Fruit fly (Drosophila melanogaster) whole organism, embryonic: ENCODE data around the gene Bgb.
A peak's percentile ranks its signal among the peaks of the same experiment; 100 is the strongest.

Experiments used
- Asciz ChIP-seq: fragments of 200-800 bp; sonication (Bioruptor generic); optimal IDR thresholded peaks from 2 replicates; lab custom pipeline; 2017; ENCODE audit warnings: missing biosample characterization, mild to moderate bottlenecking, missing genetic modification characterization, missing genetic modification reagents
- CG10147 ChIP-seq: fragments of 200-800 bp; sonication (Bioruptor generic); optimal IDR thresholded peaks from 2 replicates; lab custom pipeline; 2019; ENCODE audit warnings: missing biosample characterization, mild to moderate bottlenecking, missing genetic modification characterization, moderate library complexity
- CG10267 ChIP-seq: fragments of 200-800 bp; sonication (Bioruptor generic); optimal IDR thresholded peaks from 2 replicates; lab custom pipeline; 2018; ENCODE audit warnings: missing biosample characterization, mild to moderate bottlenecking, missing genetic modification characterization, moderate library complexity
- CG10274 ChIP-seq: fragments of 200-800 bp; sonication (Bioruptor generic); optimal IDR thresholded peaks from 3 replicates; lab custom pipeline; 2017; ENCODE audit warnings: missing biosample characterization, mild to moderate bottlenecking, missing genetic modification characterization
- CG10366 ChIP-seq: fragments of 200-800 bp; sonication (Bioruptor generic); IDR thresholded peaks from 2 replicates; pipeline ENCODE4 v1.3.6; 2022; ENCODE audit warnings: missing biosample characterization, missing genetic modification characterization
- CG10959 ChIP-seq: fragments of 200-800 bp; sonication (Bioruptor generic); IDR thresholded peaks from 2 replicates; pipeline ENCODE4 v1.3.6; 2022; ENCODE audit warnings: missing biosample characterization, missing genetic modification characterization
- CG11247 ChIP-seq: fragments of 200-800 bp; sonication (Bioruptor generic); IDR thresholded peaks from 2 replicates; pipeline ENCODE4 v1.3.6; 2022; ENCODE audit warnings: missing biosample characterization, missing genetic modification characterization
- CG11723 ChIP-seq: fragments of 200-800 bp; sonication (Bioruptor generic); optimal IDR thresholded peaks from 2 replicates; lab custom pipeline; 2017; ENCODE audit warnings: missing biosample characterization, mild to moderate bottlenecking, missing genetic modification characterization
- CG14667 ChIP-seq: fragments of 200-800 bp; sonication (Bioruptor generic); IDR thresholded peaks from 2 replicates; pipeline ENCODE4 v1.3.6; 2022; ENCODE audit warnings: missing biosample characterization, missing genetic modification characterization
- CG15073 ChIP-seq: fragments of 200-800 bp; sonication (Bioruptor generic); optimal IDR thresholded peaks from 2 replicates; lab custom pipeline; 2016; ENCODE audit warnings: missing biosample characterization, missing genetic modification characterization
- CG32532 ChIP-seq: fragments of 200-800 bp; sonication (Bioruptor generic); IDR thresholded peaks from 2 replicates; pipeline ENCODE4 v1.3.6; 2022; ENCODE audit warnings: missing biosample characterization, missing genetic modification characterization
- CG32767 ChIP-seq: fragments of 200-800 bp; sonication (Bioruptor generic); IDR thresholded peaks from 2 replicates; pipeline ENCODE4 v1.3.6; 2022; ENCODE audit warnings: missing biosample characterization, missing genetic modification characterization
- CG33213 ChIP-seq: fragments of 200-800 bp; sonication (Bioruptor generic); optimal IDR thresholded peaks from 3 replicates; lab custom pipeline; 2016; ENCODE audit warnings: missing biosample characterization, missing genetic modification characterization
- CG3407 ChIP-seq: fragments of 200-800 bp; sonication (Bioruptor generic); optimal IDR thresholded peaks from 2 replicates; lab custom pipeline; 2018; ENCODE audit warnings: missing biosample characterization, mild to moderate bottlenecking, missing genetic modification characterization
- CG4360 ChIP-seq: fragments of 200-800 bp; sonication (Bioruptor generic); IDR thresholded peaks from 2 replicates; pipeline ENCODE4 v1.3.6; 2022; ENCODE audit warnings: missing biosample characterization, missing genetic modification characterization
- CG4404 ChIP-seq: fragments of 200-800 bp; sonication (Bioruptor generic); IDR thresholded peaks from 2 replicates; pipeline ENCODE4 v1.3.6; 2022; ENCODE audit warnings: missing biosample characterization, missing genetic modification characterization
- CG4854 ChIP-seq: fragments of 200-800 bp; sonication (Bioruptor generic); optimal IDR thresholded peaks from 2 replicates; lab custom pipeline; 2016; ENCODE audit warnings: missing biosample characterization, missing genetic modification characterization, inconsistent platforms
- CG6254 ChIP-seq: fragments of 200-800 bp; sonication (Bioruptor generic); optimal IDR thresholded peaks from 3 replicates; lab custom pipeline; 2017; ENCODE audit warnings: mild to moderate bottlenecking, missing biosample characterization, missing genetic modification reagents, missing genetic modification characterization
- CG7745 ChIP-seq: fragments of 200-800 bp; sonication (Bioruptor generic); optimal IDR thresholded peaks from 2 replicates; lab custom pipeline; 2018; ENCODE audit warnings: missing biosample characterization, mild to moderate bottlenecking, missing genetic modification characterization, moderate library complexity
- CG7963 ChIP-seq: fragments of 200-800 bp; sonication (Bioruptor generic); IDR thresholded peaks from 3 replicates; pipeline ENCODE4 v1.3.6; 2022; ENCODE audit warnings: missing biosample characterization, missing genetic modification characterization; ENCODE audit not compliant: partially characterized antibody
- CG9437 ChIP-seq: fragments of 200-800 bp; sonication (Bioruptor generic); optimal IDR thresholded peaks from 2 replicates; lab custom pipeline; 2018; ENCODE audit warnings: missing biosample characterization, mild to moderate bottlenecking, missing genetic modification characterization
- Camta ChIP-seq: fragments of 200-800 bp; sonication (Bioruptor generic); optimal IDR thresholded peaks from 2 replicates; lab custom pipeline; 2016; ENCODE audit warnings: missing biosample characterization, missing genetic modification characterization
- E2f2 ChIP-seq: fragments of 200-800 bp; sonication (Bioruptor generic); IDR thresholded peaks from 2 replicates; pipeline ENCODE4 v1.3.6; 2022; ENCODE audit warnings: missing biosample characterization, missing genetic modification characterization
- Elba2 ChIP-seq: fragments of 200-800 bp; sonication (Bioruptor generic); optimal IDR thresholded peaks from 3 replicates; lab custom pipeline; 2016; ENCODE audit warnings: missing biosample characterization, missing genetic modification characterization
- Ets65A ChIP-seq: fragments of 200-800 bp; sonication (Bioruptor generic); peaks from one replicate; lab custom pipeline; 2016; ENCODE audit warnings: missing biosample characterization, missing genetic modification characterization
- Jarid2 ChIP-seq: fragments of 200-800 bp; sonication (Bioruptor generic); optimal IDR thresholded peaks from 3 replicates; lab custom pipeline; 2017; ENCODE audit warnings: mild to moderate bottlenecking, missing biosample characterization, missing genetic modification reagents, missing genetic modification characterization
- MTF-1 ChIP-seq: fragments of 200-800 bp; sonication (Bioruptor generic); optimal IDR thresholded peaks from 2 replicates; lab custom pipeline; 2018; ENCODE audit warnings: missing biosample characterization, mild to moderate bottlenecking, missing genetic modification characterization, borderline replicate concordance
- Meics ChIP-seq: fragments of 200-800 bp; sonication (Bioruptor generic); optimal IDR thresholded peaks from 2 replicates; lab custom pipeline; 2017; ENCODE audit warnings: missing biosample characterization, mild to moderate bottlenecking, missing genetic modification characterization
- NFAT ChIP-seq: fragments of 200-800 bp; sonication (Bioruptor generic); IDR thresholded peaks from 2 replicates; pipeline ENCODE4 v1.3.6; 2022; ENCODE audit warnings: missing biosample characterization, missing genetic modification characterization
- Taf1 ChIP-seq: fragments of 200-800 bp; sonication (Bioruptor generic); IDR thresholded peaks from 2 replicates; pipeline ENCODE4 v1.3.6; 2022; ENCODE audit warnings: missing biosample characterization, missing genetic modification characterization
- Tbp ChIP-seq: fragments of >200 bp; optimal IDR thresholded peaks from 2 replicates; lab custom pipeline; 2018; ENCODE audit warnings: missing biosample characterization, missing genetic modification characterization
- ara ChIP-seq: fragments of 200-800 bp; sonication (Bioruptor generic); IDR thresholded peaks from 2 replicates; pipeline ENCODE4 v1.3.6; 2022; ENCODE audit warnings: missing biosample characterization, missing genetic modification characterization
- chn ChIP-seq: fragments of 200-800 bp; sonication (Bioruptor generic); optimal IDR thresholded peaks from 2 replicates; lab custom pipeline; 2016; ENCODE audit warnings: missing biosample characterization, missing genetic modification characterization
- croc ChIP-seq: fragments of 200-800 bp; sonication (Bioruptor generic); conservative IDR thresholded peaks from 3 replicates; pipeline ENCODE4 v1.3.6; 2022; ENCODE audit warnings: missing biosample characterization, missing genetic modification characterization
- emc ChIP-seq: fragments of 200-800 bp; sonication (Bioruptor generic); optimal IDR thresholded peaks from 2 replicates; lab custom pipeline; 2016; ENCODE audit warnings: missing biosample characterization, missing genetic modification characterization
- ewg ChIP-seq: fragments of 200-800 bp; sonication (Bioruptor generic); optimal IDR thresholded peaks from 3 replicates; lab custom pipeline; 2017; ENCODE audit warnings: mild to moderate bottlenecking, missing biosample characterization, missing genetic modification reagents, missing genetic modification characterization
- grn ChIP-seq: fragments of 200-800 bp; sonication (Bioruptor generic); optimal IDR thresholded peaks from 3 replicates; lab custom pipeline; 2017; ENCODE audit warnings: missing biosample characterization, missing genetic modification characterization
- hb ChIP-seq: fragments of 200-800 bp; sonication (Bioruptor generic); IDR thresholded peaks from 3 replicates; pipeline ENCODE4 v1.3.6; 2022; ENCODE audit warnings: missing biosample characterization, missing genetic modification characterization; ENCODE audit not compliant: partially characterized antibody
- hkb ChIP-seq, 2 experiments: fragments of 200-800 bp in 1 of 2; fragments of >200 bp in 1 of 2; sonication (Bioruptor generic) in 1 of 2; IDR thresholded peaks in 1 of 2; optimal IDR thresholded peaks in 1 of 2; 2 replicates each; pipeline versions ENCODE4 v1.3.6 to Lab custom; 2017 to 2022; ENCODE audit warnings: missing biosample characterization in 1 of 2, missing genetic modification characterization in 1 of 2
- kay ChIP-seq: fragments of 200-800 bp; sonication (Bioruptor generic); optimal IDR thresholded peaks from 2 replicates; lab custom pipeline; 2016; ENCODE audit warnings: missing biosample characterization, missing genetic modification characterization
- ken ChIP-seq: fragments of 200-800 bp; sonication (Bioruptor generic); IDR thresholded peaks from 3 replicates; pipeline ENCODE4 v1.3.6; 2022; ENCODE audit warnings: missing biosample characterization, missing genetic modification characterization
- mirr ChIP-seq: fragments of 200-800 bp; sonication (Bioruptor generic); optimal IDR thresholded peaks from 3 replicates; lab custom pipeline; 2018; ENCODE audit warnings: missing biosample characterization, mild to moderate bottlenecking, missing genetic modification characterization
- pzg ChIP-seq: fragments of 200-800 bp; sonication (Bioruptor generic); optimal IDR thresholded peaks from 3 replicates; lab custom pipeline; 2018; ENCODE audit warnings: missing biosample characterization, mild to moderate bottlenecking, missing genetic modification characterization, moderate library complexity
- ranshi ChIP-seq: fragments of 200-800 bp; sonication (Bioruptor generic); IDR thresholded peaks from 2 replicates; pipeline ENCODE4 v1.3.6; 2022; ENCODE audit warnings: missing biosample characterization, missing genetic modification characterization
- rib ChIP-seq: fragments of 200-800 bp; sonication (Bioruptor generic); IDR thresholded peaks from 2 replicates; pipeline ENCODE4 v1.3.6; 2022; ENCODE audit warnings: missing biosample characterization, missing genetic modification characterization
- run ChIP-seq: fragments of 200-800 bp; sonication (Bioruptor generic); optimal IDR thresholded peaks from 3 replicates; lab custom pipeline; 2018; ENCODE audit warnings: missing biosample characterization, mild to moderate bottlenecking, missing genetic modification characterization
- sens-2 ChIP-seq: fragments of 200-800 bp; sonication (Bioruptor generic); IDR thresholded peaks from 2 replicates; pipeline ENCODE4 v1.3.6; 2022; ENCODE audit warnings: missing biosample characterization, missing genetic modification characterization
- sisA ChIP-seq: fragments of 200-800 bp; sonication (Bioruptor generic); IDR thresholded peaks from 2 replicates; pipeline ENCODE4 v1.3.6; 2022; ENCODE audit warnings: missing biosample characterization, missing genetic modification characterization
- sug ChIP-seq: fragments of 200-800 bp; optimal IDR thresholded peaks from 2 replicates; lab custom pipeline; 2019; ENCODE audit warnings: missing biosample characterization, mild to moderate bottlenecking, missing genetic modification characterization, moderate library complexity
- vnd ChIP-seq: fragments of 200-800 bp; sonication (Bioruptor generic); IDR thresholded peaks from 3 replicates; pipeline ENCODE4 v1.3.6; 2022; ENCODE audit warnings: missing biosample characterization, missing genetic modification characterization; ENCODE audit not compliant: partially characterized antibody

Bgb gene

DNA sequence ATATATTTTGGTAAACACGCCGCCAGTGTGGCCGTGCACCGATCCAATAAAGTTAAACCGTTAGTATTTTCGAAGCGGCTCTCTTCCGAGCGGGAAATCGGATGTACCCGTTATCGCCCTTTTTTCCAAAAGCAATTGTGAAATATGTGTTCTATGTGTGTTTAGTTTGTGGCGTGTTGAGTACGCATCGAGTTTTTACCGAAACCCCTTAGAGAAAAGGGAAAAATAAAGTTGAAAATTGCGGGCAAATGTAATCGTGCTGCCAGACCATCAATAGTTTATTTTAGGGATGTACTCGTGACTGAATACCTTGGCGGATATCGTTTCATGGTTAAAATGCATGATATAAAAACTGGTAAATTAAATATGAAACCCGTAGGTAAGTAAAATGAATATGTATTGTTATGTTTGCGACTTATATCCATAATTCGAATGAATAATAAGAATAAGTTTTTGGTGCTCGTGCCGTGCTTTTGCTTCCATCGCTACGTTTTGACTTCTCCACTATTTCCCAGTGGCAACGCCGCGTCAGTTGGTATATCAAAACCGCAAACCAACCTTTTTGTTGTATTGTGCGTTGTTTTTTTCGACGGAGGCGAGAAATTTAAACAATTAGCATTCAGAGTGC is at the start of gene Bgb, which contains the start of gene Mettl2:
Bgb (plus strand) TSS at position 527 of the 628 bp plus-strand sequence.
Mettl2 (minus strand) TSS at position 51 of the 628 bp plus-strand sequence.
- TF ChIP-seq CG10267 (tag; lab: Kevin White, UChicago) (peak; percentile 66), CG10366 (GFP tag; lab: Robert Waterston, UW) (peak; percentile 69), CG11723 (GFP tag; lab: Kevin White, UChicago) (no peak), Ets65A (peak; percentile 98), CG7745 (tag; lab: Kevin White, UChicago) (no peak), ara (GFP tag; lab: Robert Waterston, UW) (peak; percentile 67), emc (peak; percentile 48), CG4360 (GFP tag; lab: Robert Waterston, UW) (peak; percentile 76), sisA (GFP tag; lab: Robert Waterston, UW) (peak; percentile 93), CG6254 (GFP tag; lab: Kevin White, UChicago) (peak; percentile 51), mirr (GFP tag; lab: Kevin White, UChicago) (peak; percentile 27), hb (GFP tag; lab: Robert Waterston, UW) (peak; percentile 59; the same call in 1 of the 3 replicates), CG4404 (peak; percentile 90), Camta (GFP tag; lab: Kevin White, UChicago) (peak; percentile 75), chn (GFP tag; lab: Kevin White, UChicago) (peak; percentile 78), CG33213 (peak; percentile 65), MTF-1 (GFP tag; lab: Kevin White, UChicago) (no peak), croc (peak; percentile 67), vnd (GFP tag; lab: Robert Waterston, UW) (peak; percentile 84), ranshi (GFP tag; lab: Robert Waterston, UW) (peak; percentile 85; the same call in 1 of the 2 replicates), sens-2 (GFP tag; lab: Robert Waterston, UW) (no peak), CG10147 (GFP tag; lab: Kevin White, UChicago) (peak; percentile 76), pzg (GFP tag; lab: Kevin White, UChicago) (peak; percentile 67), CG3407 (GFP tag; lab: Kevin White, UChicago) (peak; percentile 18), Tbp (GFP tag; lab: Kevin White, UChicago) (no peak), grn (GFP tag; lab: Kevin White, UChicago) (no peak), CG9437 (peak; percentile 61), Jarid2 (GFP tag; lab: Kevin White, UChicago) (no peak), CG11247 (GFP tag; lab: Robert Waterston, UW) (peak; percentile 68), Taf1 (GFP tag; lab: Robert Waterston, UW) (peak; percentile 73), CG14667 (GFP tag; lab: Robert Waterston, UW) (peak; percentile 79), E2f2 (GFP tag; lab: Robert Waterston, UW) (peak; percentile 80), kay (GFP tag; lab: Kevin White, UChicago) (peak; percentile 74), CG32532 (GFP tag; lab: Robert Waterston, UW) (peak; percentile 83), Asciz (no peak), CG32767 (GFP tag; lab: Robert Waterston, UW) (peak; percentile 86), CG10959 (GFP tag; lab: Robert Waterston, UW) (peak; percentile 67), hkb (optimal IDR thresholded peaks at IDR 0.05; lab: Kevin White, UChicago) (peak; percentile 64), hkb (GFP tag; IDR thresholded peaks at IDR 0.05; lab: Robert Waterston, UW) (peak; percentile 37; the same call in 1 of the 2 replicates), Elba2 (peak; percentile 23), CG7963 (GFP tag; lab: Robert Waterston, UW) (peak; percentile 40; the same call in 2 of the 3 replicates), Meics (GFP tag; lab: Kevin White, UChicago) (peak; percentile 75), CG4854 (no peak), sug (tag; lab: Kevin White, UChicago) (peak; percentile 76), run (peak; percentile 81), ken (GFP tag; lab: Robert Waterston, UW) (peak; percentile 76), ewg (GFP tag; lab: Kevin White, UChicago) (peak; percentile 29), CG15073 (GFP tag; lab: Kevin White, UChicago) (no peak), rib (GFP tag; lab: Robert Waterston, UW) (peak; percentile 46; the same call in 1 of the 2 replicates), NFAT (GFP tag; lab: Robert Waterston, UW) (peak; percentile 64), CG10274 (GFP tag; lab: Kevin White, UChicago) (peak; percentile 26)
